Fruit fly (Drosophila melanogaster): ENCODE data around the gene CG32407.

dm6 chr3L:5954942-5955341 is 33.1 kb downstream of the CG32407 start:
- TF ChIP-seq CG12104 (GFP tag; optimal IDR thresholded peaks at IDR 0.05) (no peak), vfl (GFP tag; optimal IDR thresholded peaks at IDR 0.05) (no peak), gro (GFP tag; optimal IDR thresholded peaks at IDR 0.05) (no peak), lab (GFP tag; optimal IDR thresholded peaks at IDR 0.05) (no peak), Eip74EF (GFP tag; optimal IDR thresholded peaks at IDR 0.05) (no peak), tup (GFP tag; optimal IDR thresholded peaks at IDR 0.05) (no peak), CG16779 (GFP tag; IDR thresholded peaks at IDR 0.05) (no peak), dmrt11E (tag; optimal IDR thresholded peaks at IDR 0.05) (no peak), org-1 (GFP tag; optimal IDR thresholded peaks at IDR 0.05) (no peak), Ets97D (GFP tag; optimal IDR thresholded peaks at IDR 0.05) (no peak), gfzf (GFP tag; optimal IDR thresholded peaks at IDR 0.05) (no peak), salm (tag; optimal IDR thresholded peaks at IDR 0.05) (no peak), CG10431 (GFP tag; optimal IDR thresholded peaks at IDR 0.05) (no peak)

Measured in whole organism, embryonic.